Worm (Caenorhabditis elegans) whole organism, mixed stage, embryonic: ENCODE results near the gene C24B9.3.

ENCODE experiments used
- blmp-1 ChIP-seq: fragments of 150-350 bp; optimal IDR thresholded peaks from 2 replicates; lab custom pipeline; 2014; ENCODE audit warnings: missing biosample characterization, missing genetic modification characterization
- ces-1 ChIP-seq: fragments of 150-350 bp; optimal IDR thresholded peaks from 2 replicates; lab custom pipeline; 2014; ENCODE audit warnings: missing biosample characterization, missing genetic modification reagents, missing genetic modification characterization
- elt-3 ChIP-seq: fragments of 150-350 bp; optimal IDR thresholded peaks from 2 replicates; lab custom pipeline; 2014; ENCODE audit warnings: missing biosample characterization, missing genetic modification characterization
- flh-1 ChIP-seq: fragments of 200-800 bp; sonication (Bioruptor generic); optimal IDR thresholded peaks from 2 replicates; lab custom pipeline; 2018; ENCODE audit warnings: mild to moderate bottlenecking, missing genetic modification characterization, moderate library complexity, missing compliant biosample characterization
- mls-2 ChIP-seq: sonication (generic microtip); optimal IDR thresholded peaks from 2 replicates; lab custom pipeline; 2016; ENCODE audit warnings: mild to moderate bottlenecking, missing genetic modification characterization, moderate library complexity, missing compliant biosample characterization
- nhr-12 ChIP-seq: fragments of 150-350 bp; optimal IDR thresholded peaks from 2 replicates; lab custom pipeline; 2014; ENCODE audit warnings: missing biosample characterization, missing genetic modification characterization
- nhr-237 ChIP-seq: fragments of 150-350 bp; optimal IDR thresholded peaks from 2 replicates; lab custom pipeline; 2014; ENCODE audit warnings: missing biosample characterization, missing genetic modification characterization
- nhr-28 ChIP-seq: fragments of 150-350 bp; optimal IDR thresholded peaks from 2 replicates; lab custom pipeline; 2014; ENCODE audit warnings: missing biosample characterization, missing genetic modification characterization
- nhr-76 ChIP-seq: sonication (generic microtip); optimal IDR thresholded peaks from 2 replicates; lab custom pipeline; 2017; ENCODE audit warnings: missing biosample characterization, missing genetic modification characterization
- snpc-4 ChIP-seq: fragments of 150-350 bp; optimal IDR thresholded peaks from 2 replicates; lab custom pipeline; 2014; ENCODE audit warnings: missing biosample characterization, missing genetic modification characterization
- unc-39 ChIP-seq: fragments of 150-350 bp; optimal IDR thresholded peaks from 2 replicates; lab custom pipeline; 2014; ENCODE audit warnings: missing biosample characterization, missing genetic modification characterization
- unc-62 ChIP-seq: fragments of 150-350 bp; optimal IDR thresholded peaks from 2 replicates; lab custom pipeline; 2014; ENCODE audit warnings: missing biosample characterization, missing genetic modification reagents, missing genetic modification characterization
- zip-8 ChIP-seq: fragments of 150-350 bp; optimal IDR thresholded peaks from 2 replicates; lab custom pipeline; 2014; ENCODE audit warnings: missing biosample characterization, missing genetic modification characterization

DNA sequence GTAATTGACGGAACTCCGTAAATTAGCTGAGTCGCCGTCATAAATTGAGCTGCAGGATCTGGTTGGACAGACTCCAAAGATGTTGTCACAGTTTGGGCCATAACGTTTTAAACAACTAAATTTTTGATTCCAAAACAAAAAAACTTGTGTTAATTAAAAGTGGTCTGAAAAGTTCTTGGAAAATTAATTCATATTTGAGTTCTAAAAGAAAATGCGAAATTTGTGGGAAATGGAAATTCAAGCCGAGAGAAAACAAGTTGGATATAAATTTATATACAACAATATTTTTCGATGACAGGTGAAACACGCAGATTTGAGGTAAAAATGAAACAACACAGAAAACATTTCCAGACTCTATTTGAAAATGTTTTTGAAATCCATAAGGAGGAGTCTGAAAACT, 13.8 kb upstream of the C24B9.3 start, which contains the start of gene srg-59:
- no peak for TF ChIP-seq unc-62 (GFP tag; lab: Kevin White, UChicago)
- no peak for TF ChIP-seq nhr-76 (tag; lab: Kevin White, UChicago)
- no peak for TF ChIP-seq nhr-28
- TF ChIP-seq blmp-1, result no peak
- TF ChIP-seq zip-8, result no peak
- TF ChIP-seq flh-1 (GFP tag; lab: Kevin White, UChicago), result no peak
- no peak for TF ChIP-seq unc-39 (tag; lab: Kevin White, UChicago)
- TF ChIP-seq ces-1 (GFP tag; lab: Kevin White, UChicago), result no peak
- no peak for TF ChIP-seq snpc-4 (tag; lab: Kevin White, UChicago)
- TF ChIP-seq nhr-237 (tag; lab: Kevin White, UChicago), result no peak
- no peak for TF ChIP-seq elt-3 (tag; lab: Kevin White, UChicago)
- TF ChIP-seq mls-2 (tag; lab: Kevin White, UChicago), result no peak
- no peak for TF ChIP-seq nhr-12
